Worm (Caenorhabditis elegans): ENCODE results near the gene twk-33.

DNA sequence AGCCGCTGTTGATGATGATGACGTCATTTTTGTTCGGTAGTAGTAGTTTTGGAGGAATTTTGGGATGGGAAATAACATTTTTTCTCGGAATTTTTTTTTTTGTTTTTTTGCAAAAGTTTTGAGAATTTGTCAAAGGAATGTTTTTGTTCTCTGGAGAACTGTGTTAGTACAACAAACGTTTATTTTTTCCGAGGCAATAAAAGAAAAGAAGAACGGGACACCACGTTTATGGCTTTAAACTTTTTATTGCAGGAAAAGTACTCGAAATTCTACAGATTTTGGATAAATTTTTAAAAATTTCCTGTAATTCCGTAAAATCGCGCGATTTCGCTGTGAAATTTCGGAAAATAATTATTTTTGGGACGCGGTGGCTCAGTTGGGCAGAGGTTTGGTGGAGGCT lies 23.3 kb downstream of the twk-33 start, which contains the start of gene F59A1.13:
- TF ChIP-seq aly-1 (tag; optimal IDR thresholded peaks at IDR 0.05) (no peak), ets-7 (tag; optimal IDR thresholded peaks at IDR 0.05) (no peak), B0310.2 (tag; optimal IDR thresholded peaks at IDR 0.05) (no peak)

All from whole organism, early embryonic.